Worm (Caenorhabditis elegans) whole organism, early embryonic: ENCODE measurements around the gene H39E23.3.

Source experiments
- B0310.2 ChIP-seq: sonication (generic microtip); optimal IDR thresholded peaks from 2 replicates; lab custom pipeline; 2016; ENCODE audit warnings: mild to moderate bottlenecking, missing genetic modification characterization, missing compliant biosample characterization
- F13C5.2 ChIP-seq: sonication (generic microtip); optimal IDR thresholded peaks from 2 replicates; lab custom pipeline; 2017; ENCODE audit warnings: mild to moderate bottlenecking, missing genetic modification characterization, inconsistent platforms, missing compliant biosample characterization
- aly-1 ChIP-seq: sonication (generic microtip); optimal IDR thresholded peaks from 2 replicates; lab custom pipeline; 2016; ENCODE audit warnings: missing genetic modification characterization, missing compliant biosample characterization
- ama-1 ChIP-seq: fragments of 150-350 bp; optimal IDR thresholded peaks from 2 replicates; lab custom pipeline; 2014
- ceh-13 ChIP-seq: fragments of 200-800 bp; sonication (Bioruptor generic); optimal IDR thresholded peaks from 2 replicates; lab custom pipeline; 2018; ENCODE audit warnings: mild to moderate bottlenecking, missing genetic modification characterization, missing compliant biosample characterization
- ceh-36 ChIP-seq: sonication (generic microtip); optimal IDR thresholded peaks from 2 replicates; lab custom pipeline; 2016; ENCODE audit warnings: missing genetic modification characterization, inconsistent platforms, missing compliant biosample characterization
- ets-7 ChIP-seq: sonication (generic microtip); optimal IDR thresholded peaks from 2 replicates; lab custom pipeline; 2016; ENCODE audit warnings: missing genotype, missing genetic modification characterization, missing compliant biosample characterization
- flt-1 ChIP-seq: fragments of 200-800 bp; sonication (Bioruptor generic); IDR thresholded peaks from 2 replicates; pipeline ENCODE4 v1.3.6; 2022; ENCODE audit warnings: missing genetic modification characterization, missing compliant biosample characterization
- hmbx-1 ChIP-seq: sonication (generic microtip); optimal IDR thresholded peaks from 2 replicates; lab custom pipeline; 2016; ENCODE audit warnings: mild to moderate bottlenecking, missing genetic modification characterization, missing compliant biosample characterization
- hmg-4 ChIP-seq: fragments of 200-800 bp; sonication (Bioruptor generic); optimal IDR thresholded peaks from 2 replicates; lab custom pipeline; 2018; ENCODE audit warnings: mild to moderate bottlenecking, missing genetic modification characterization, missing compliant biosample characterization
- hnd-1 ChIP-seq: sonication (generic microtip); optimal IDR thresholded peaks from 2 replicates; lab custom pipeline; 2016; ENCODE audit warnings: missing genetic modification characterization, missing compliant biosample characterization
- pes-1 ChIP-seq: fragments of 200-800 bp; sonication (Bioruptor generic); IDR thresholded peaks from 2 replicates; pipeline ENCODE4 v1.3.6; 2022; ENCODE audit warnings: missing genetic modification reagents, missing genetic modification characterization, missing compliant biosample characterization
- scrt-1 ChIP-seq: fragments of 200-800 bp; sonication (Bioruptor generic); IDR thresholded peaks from 2 replicates; pipeline ENCODE4 v1.3.6; 2022; ENCODE audit warnings: missing genetic modification characterization, missing compliant biosample characterization
- sea-1 ChIP-seq: fragments of 200-800 bp; sonication (Bioruptor generic); conservative IDR thresholded peaks from 2 replicates; pipeline ENCODE4 v1.3.6; 2022; ENCODE audit warnings: missing genetic modification characterization, missing compliant biosample characterization
- tbx-11 ChIP-seq: fragments of 200-800 bp; sonication (Bioruptor generic); IDR thresholded peaks from 2 replicates; pipeline ENCODE4 v1.3.6; 2022; ENCODE audit warnings: missing genetic modification characterization, missing compliant biosample characterization
- tbx-37 ChIP-seq: fragments of 200-800 bp; sonication (Bioruptor generic); conservative IDR thresholded peaks from 2 replicates; pipeline ENCODE4 v1.3.6; 2022; ENCODE audit warnings: missing genetic modification reagents, missing genetic modification characterization, missing compliant biosample characterization
- tra-4 ChIP-seq: sonication (generic microtip); optimal IDR thresholded peaks from 2 replicates; lab custom pipeline; 2017; ENCODE audit warnings: missing genetic modification characterization, missing compliant biosample characterization

H39E23.3 gene

ce11 chrV:14107511-14107910 lies at the start of gene H39E23.3:
TSS of gene H39E23.3 (plus strand) at chrV:14107811.
- TF ChIP-seq hmbx-1 (tag; lab: Kevin White, UChicago) (no peak), hnd-1 (tag; lab: Kevin White, UChicago) (no peak), tbx-11 (GFP tag; lab: Robert Waterston, UW) (no peak), scrt-1 (GFP tag; lab: Robert Waterston, UW) (no peak), tbx-37 (GFP tag; lab: Robert Waterston, UW) (no peak), tra-4 (tag; lab: Kevin White, UChicago) (no peak), pes-1 (no peak), aly-1 (tag; lab: Kevin White, UChicago) (no peak), ama-1 (lab: Kevin White, UChicago) (no peak), sea-1 (GFP tag; lab: Robert Waterston, UW) (no peak), F13C5.2 (tag; lab: Kevin White, UChicago) (no peak), ceh-36 (tag; lab: Kevin White, UChicago) (no peak), ceh-13 (no peak), hmg-4 (GFP tag; lab: Kevin White, UChicago) (no peak), ets-7 (tag; lab: Kevin White, UChicago) (no peak), B0310.2 (tag; lab: Kevin White, UChicago) (no peak), flt-1 (GFP tag; lab: Robert Waterston, UW) (no peak)

- TF ChIP-seq tbx-37 (GFP tag; lab: Robert Waterston, UW) (no peak), sea-1 (GFP tag; lab: Robert Waterston, UW) (no peak), tbx-11 (GFP tag; lab: Robert Waterston, UW) (no peak), ets-7 (tag; lab: Kevin White, UChicago) (no peak), scrt-1 (GFP tag; lab: Robert Waterston, UW) (no peak), F13C5.2 (tag; lab: Kevin White, UChicago) (no peak), ceh-36 (tag; lab: Kevin White, UChicago) (no peak), ama-1 (lab: Kevin White, UChicago) (no peak), tra-4 (tag; lab: Kevin White, UChicago) (no peak), aly-1 (tag; lab: Kevin White, UChicago) (no peak), B0310.2 (tag; lab: Kevin White, UChicago) (no peak)
Observed at ce11 chrV:14063980-14064379, 43.6 kb upstream of the H39E23.3 start.

- TF ChIP-seq sea-1 (GFP tag; lab: Robert Waterston, UW): no peak
- TF ChIP-seq ets-7 (tag; lab: Kevin White, UChicago): no peak
- no peak for TF ChIP-seq hnd-1 (tag; lab: Kevin White, UChicago)
- no peak for TF ChIP-seq hmbx-1 (tag; lab: Kevin White, UChicago)
- no peak for TF ChIP-seq scrt-1 (GFP tag; lab: Robert Waterston, UW)
- no peak for TF ChIP-seq tra-4 (tag; lab: Kevin White, UChicago)
- no peak for TF ChIP-seq aly-1 (tag; lab: Kevin White, UChicago)
- no peak for TF ChIP-seq tbx-11 (GFP tag; lab: Robert Waterston, UW)
- TF ChIP-seq tbx-37 (GFP tag; lab: Robert Waterston, UW): no peak
- no peak for TF ChIP-seq ama-1 (lab: Kevin White, UChicago)
- TF ChIP-seq hmg-4 (GFP tag; lab: Kevin White, UChicago): no peak
- TF ChIP-seq flt-1 (GFP tag; lab: Robert Waterston, UW): no peak
- TF ChIP-seq ceh-36 (tag; lab: Kevin White, UChicago): no peak
Observed at ce11 chrV:14064422-14064821, 43.2 kb upstream of the H39E23.3 start, which contains the start of gene D1086.21. TSS of gene D1086.21 (plus strand) at chrV:14064722.

ce11 chrV:14067816-14068296 lies 39.8 kb upstream of the H39E23.3 start, which contains the start of gene D1086.17:
TSS of gene D1086.17 (plus strand) at chrV:14067866.
- TF ChIP-seq B0310.2 (tag; lab: Kevin White, UChicago): no peak
- TF ChIP-seq hnd-1 (tag; lab: Kevin White, UChicago): no peak
- no peak for TF ChIP-seq ets-7 (tag; lab: Kevin White, UChicago)
- no peak for TF ChIP-seq ceh-36 (tag; lab: Kevin White, UChicago)
- no peak for TF ChIP-seq tbx-37 (GFP tag; lab: Robert Waterston, UW)
- no peak for TF ChIP-seq ama-1 (lab: Kevin White, UChicago)
- TF ChIP-seq F13C5.2 (tag; lab: Kevin White, UChicago): no peak
- TF ChIP-seq hmg-4 (GFP tag; lab: Kevin White, UChicago): no peak
- TF ChIP-seq flt-1 (GFP tag; lab: Robert Waterston, UW): no peak
- TF ChIP-seq ceh-13: no peak
- TF ChIP-seq sea-1 (GFP tag; lab: Robert Waterston, UW): no peak
- no peak for TF ChIP-seq tra-4 (tag; lab: Kevin White, UChicago)
- TF ChIP-seq pes-1: no peak

ce11 chrV:14069899-14070298 lies 37.7 kb upstream of the H39E23.3 start:
- TF ChIP-seq hmbx-1 (tag; lab: Kevin White, UChicago): no peak
- no peak for TF ChIP-seq hmg-4 (GFP tag; lab: Kevin White, UChicago)
- no peak for TF ChIP-seq hnd-1 (tag; lab: Kevin White, UChicago)
- TF ChIP-seq pes-1: no peak
- TF ChIP-seq tbx-37 (GFP tag; lab: Robert Waterston, UW): no peak
- TF ChIP-seq ama-1 (lab: Kevin White, UChicago): no peak
- no peak for TF ChIP-seq aly-1 (tag; lab: Kevin White, UChicago)
- no peak for TF ChIP-seq sea-1 (GFP tag; lab: Robert Waterston, UW)
- TF ChIP-seq scrt-1 (GFP tag; lab: Robert Waterston, UW): no peak
- no peak for TF ChIP-seq ets-7 (tag; lab: Kevin White, UChicago)
- no peak for TF ChIP-seq ceh-36 (tag; lab: Kevin White, UChicago)
- no peak for TF ChIP-seq tbx-11 (GFP tag; lab: Robert Waterston, UW)
- TF ChIP-seq tra-4 (tag; lab: Kevin White, UChicago): no peak
- no peak for TF ChIP-seq F13C5.2 (tag; lab: Kevin White, UChicago)
- no peak for TF ChIP-seq flt-1 (GFP tag; lab: Robert Waterston, UW)
- TF ChIP-seq B0310.2 (tag; lab: Kevin White, UChicago): no peak

ce11 chrV:14074160-14074559 lies 33.5 kb upstream of the H39E23.3 start, which contains the start of gene D1086.11:
TSS of gene D1086.11 (plus strand) at chrV:14074460.
- TF ChIP-seq sea-1 (GFP tag; lab: Robert Waterston, UW): no peak
- TF ChIP-seq ceh-36 (tag; lab: Kevin White, UChicago): no peak
- no peak for TF ChIP-seq flt-1 (GFP tag; lab: Robert Waterston, UW)
- no peak for TF ChIP-seq hmbx-1 (tag; lab: Kevin White, UChicago)
- TF ChIP-seq pes-1: no peak
- no peak for TF ChIP-seq B0310.2 (tag; lab: Kevin White, UChicago)
- TF ChIP-seq hmg-4 (GFP tag; lab: Kevin White, UChicago): no peak
- no peak for TF ChIP-seq tbx-37 (GFP tag; lab: Robert Waterston, UW)
- TF ChIP-seq F13C5.2 (tag; lab: Kevin White, UChicago): no peak
- no peak for TF ChIP-seq aly-1 (tag; lab: Kevin White, UChicago)
- no peak for TF ChIP-seq ceh-13
- no peak for TF ChIP-seq ets-7 (tag; lab: Kevin White, UChicago)
- no peak for TF ChIP-seq hnd-1 (tag; lab: Kevin White, UChicago)
- no peak for TF ChIP-seq scrt-1 (GFP tag; lab: Robert Waterston, UW)
- no peak for TF ChIP-seq ama-1 (lab: Kevin White, UChicago)
- no peak for TF ChIP-seq tbx-11 (GFP tag; lab: Robert Waterston, UW)
